Fruit fly (Drosophila melanogaster) whole organism, wandering third instar larva: ENCODE measurements around the gene Pex2.

Source experiments
- CG32264 ChIP-seq: fragments of 200-800 bp; sonication (Bioruptor generic); optimal IDR thresholded peaks from 2 replicates; lab custom pipeline; 2016; ENCODE audit warnings: missing biosample characterization, missing genetic modification characterization
- CG9705 ChIP-seq: fragments of 200-800 bp; sonication (Bioruptor generic); optimal IDR thresholded peaks from 2 replicates; lab custom pipeline; 2018; ENCODE audit warnings: missing biosample characterization, mild to moderate bottlenecking, missing genetic modification characterization
- CrebA ChIP-seq: fragments of 200-800 bp; sonication (Bioruptor generic); optimal IDR thresholded peaks from 2 replicates; lab custom pipeline; 2016; ENCODE audit warnings: missing biosample characterization, mild to moderate bottlenecking, missing genetic modification characterization, borderline replicate concordance
- Dfd ChIP-seq: fragments of >200 bp; optimal IDR thresholded peaks from 2 replicates; lab custom pipeline; 2017; ENCODE audit warnings: missing biosample characterization, missing genetic modification characterization
- Dif ChIP-seq: fragments of 200-275, 200-300 bp; sonication (Bioruptor generic); optimal IDR thresholded peaks from 2 replicates; lab custom pipeline; 2018; ENCODE audit warnings: missing biosample characterization, missing genetic modification characterization; ENCODE audit not compliant: partially characterized antibody
- HLH106 ChIP-seq: fragments of 200-800 bp; optimal IDR thresholded peaks from 3 replicates; lab custom pipeline; 2019; ENCODE audit warnings: missing biosample characterization, mild to moderate bottlenecking, missing genetic modification characterization, moderate library complexity
- Hnf4 ChIP-seq: fragments of 200-800 bp; sonication (Bioruptor generic); optimal IDR thresholded peaks from 2 replicates; lab custom pipeline; 2016; ENCODE audit warnings: missing biosample characterization, mild to moderate bottlenecking, missing genetic modification characterization
- Hr78 ChIP-seq: fragments of >200 bp; optimal IDR thresholded peaks from 2 replicates; lab custom pipeline; 2017; ENCODE audit warnings: missing biosample characterization, missing genetic modification characterization
- Jra ChIP-seq: sonication (Bioruptor generic); optimal IDR thresholded peaks from 2 replicates; lab custom pipeline; 2016; ENCODE audit warnings: missing biosample characterization, missing genetic modification characterization
- Mio ChIP-seq: sonication (Bioruptor generic); optimal IDR thresholded peaks from 2 replicates; lab custom pipeline; 2016; ENCODE audit warnings: missing biosample characterization, missing genetic modification characterization
- Myc ChIP-seq: fragments of >200 bp; optimal IDR thresholded peaks from 2 replicates; lab custom pipeline; 2017
- N ChIP-seq: fragments of >200 bp; optimal IDR thresholded peaks from 2 replicates; lab custom pipeline; 2018; ENCODE audit warnings: missing biosample characterization, missing external identifiers, missing genetic modification characterization
- OdsH ChIP-seq: fragments of 200-800 bp; sonication (Bioruptor generic); optimal IDR thresholded peaks from 2 replicates; lab custom pipeline; 2016; ENCODE audit warnings: missing biosample characterization, mild to moderate bottlenecking, missing genetic modification characterization
- Rel ChIP-seq, 2 experiments: fragments of 200-800 bp; sonication (Bioruptor generic) in 1 of 2; optimal IDR thresholded peaks; 2 replicates in 1 of 2; 3 replicates in 1 of 2; lab custom pipeline; 2016 to 2019; ENCODE audit warnings: mild to moderate bottlenecking in 2 of 2, missing biosample characterization in 2 of 2, missing genetic modification characterization in 2 of 2, moderate library complexity in 1 of 2
- Sp1 ChIP-seq: fragments of 200-800 bp; sonication (Bioruptor generic); optimal IDR thresholded peaks from 3 replicates; lab custom pipeline; 2019; ENCODE audit warnings: missing biosample characterization, mild to moderate bottlenecking, missing genetic modification characterization, moderate library complexity
- Vsx2 ChIP-seq: fragments of 200-300, 225-300 bp; sonication (Bioruptor generic); optimal IDR thresholded peaks from 2 replicates; lab custom pipeline; 2018; ENCODE audit warnings: missing biosample characterization, missing genetic modification characterization; ENCODE audit not compliant: partially characterized antibody
- br ChIP-seq: fragments of 200-800 bp; sonication (Bioruptor generic); optimal IDR thresholded peaks from 2 replicates; lab custom pipeline; 2016; ENCODE audit warnings: missing biosample characterization, missing genetic modification characterization
- brk ChIP-seq: fragments of 200-800 bp; sonication (Bioruptor generic); optimal IDR thresholded peaks from 2 replicates; lab custom pipeline; 2016; ENCODE audit warnings: missing biosample characterization, mild to moderate bottlenecking, missing genetic modification characterization
- dl ChIP-seq, 2 experiments: fragments of 175-275, 200-275 bp in 1 of 2; fragments of 200-275 bp in 1 of 2; sonication (Bioruptor generic); optimal IDR thresholded peaks; lab custom pipeline; 2018; ENCODE audit warnings: mild to moderate bottlenecking in 2 of 2, missing biosample characterization in 2 of 2, missing genetic modification characterization in 2 of 2, moderate library complexity in 2 of 2; ENCODE audit not compliant: partially characterized antibody in 2 of 2, insufficient read depth in 1 of 2
- dmrt93B ChIP-seq: fragments of 200-800 bp; sonication (Bioruptor generic); optimal IDR thresholded peaks from 2 replicates; lab custom pipeline; 2018; ENCODE audit warnings: missing biosample characterization, mild to moderate bottlenecking, missing genetic modification characterization
- dsf ChIP-seq: sonication (Bioruptor generic); optimal IDR thresholded peaks from 2 replicates; lab custom pipeline; 2016; ENCODE audit warnings: missing biosample characterization, missing genetic modification characterization, borderline replicate concordance
- ey ChIP-seq: fragments of 200-800 bp; sonication (Bioruptor generic); optimal IDR thresholded peaks from 2 replicates; lab custom pipeline; 2016; ENCODE audit warnings: missing biosample characterization, missing genetic modification characterization
- foxo ChIP-seq, 2 experiments: fragments of 200-800 bp; sonication (Bioruptor generic); optimal IDR thresholded peaks; 2 replicates in 1 of 2; 3 replicates in 1 of 2; lab custom pipeline; 2016 to 2017; ENCODE audit warnings: missing biosample characterization in 2 of 2, missing genetic modification characterization in 2 of 2
- fru ChIP-seq: fragments of 200-800 bp; sonication (Bioruptor generic); optimal IDR thresholded peaks from 3 replicates; lab custom pipeline; 2016; ENCODE audit warnings: missing biosample characterization, mild to moderate bottlenecking, missing genetic modification characterization
- h ChIP-seq: fragments of 200-800 bp; sonication (Bioruptor generic); optimal IDR thresholded peaks from 3 replicates; lab custom pipeline; 2016; ENCODE audit warnings: missing biosample characterization, mild to moderate bottlenecking, missing genetic modification characterization
- jim ChIP-seq: fragments of 175-275, 200-325 bp; sonication (Bioruptor generic); optimal IDR thresholded peaks from 2 replicates; lab custom pipeline; 2016; ENCODE audit warnings: missing biosample characterization, mild to moderate bottlenecking, missing genetic modification characterization
- lola ChIP-seq: fragments of >200 bp; optimal IDR thresholded peaks from 2 replicates; lab custom pipeline; 2017; ENCODE audit warnings: missing biosample characterization, missing genetic modification characterization
- pan ChIP-seq: fragments of >200 bp; optimal IDR thresholded peaks from 2 replicates; lab custom pipeline; 2017
- psq ChIP-seq: fragments of 200-800 bp; sonication (Bioruptor generic); optimal IDR thresholded peaks from 3 replicates; lab custom pipeline; 2017; ENCODE audit warnings: missing biosample characterization, mild to moderate bottlenecking, missing genetic modification characterization, moderate library complexity
- sv ChIP-seq: fragments of 200-800 bp; sonication (Bioruptor generic); optimal IDR thresholded peaks from 3 replicates; lab custom pipeline; 2016; ENCODE audit warnings: missing biosample characterization, missing genetic modification characterization
- tai ChIP-seq: sonication (Bioruptor generic); optimal IDR thresholded peaks from 2 replicates; lab custom pipeline; 2016; ENCODE audit warnings: missing biosample characterization, missing genetic modification characterization
- usp ChIP-seq: fragments of >200 bp; optimal IDR thresholded peaks from 2 replicates; lab custom pipeline; 2017; ENCODE audit warnings: missing biosample characterization, missing genetic modification characterization
- woc ChIP-seq: sonication (Bioruptor generic); optimal IDR thresholded peaks from 2 replicates; lab custom pipeline; 2016; ENCODE audit warnings: missing biosample characterization, mild to moderate bottlenecking, missing genetic modification characterization

Gene Pex2

dm6 chr3L:8320105-8320813 lies 18.6 kb upstream of the Pex2 start, which contains the start of gene CG13670:
TSS of gene CG13670 (plus strand) at chr3L:8320763.
- TF ChIP-seq HLH106: peak; percentile 28
- TF ChIP-seq br (GFP tag; lab: Kevin White, UChicago): no peak
- TF ChIP-seq N (GFP tag; lab: Kevin White, UChicago): no peak
- peak; percentile 37 for TF ChIP-seq h (GFP tag; lab: Kevin White, UChicago)
- peak; percentile 8 for TF ChIP-seq dmrt93B (GFP tag; lab: Kevin White, UChicago)
- no peak for TF ChIP-seq brk (GFP tag; lab: Kevin White, UChicago)
- TF ChIP-seq fru (GFP tag; lab: Kevin White, UChicago): no peak

DNA sequence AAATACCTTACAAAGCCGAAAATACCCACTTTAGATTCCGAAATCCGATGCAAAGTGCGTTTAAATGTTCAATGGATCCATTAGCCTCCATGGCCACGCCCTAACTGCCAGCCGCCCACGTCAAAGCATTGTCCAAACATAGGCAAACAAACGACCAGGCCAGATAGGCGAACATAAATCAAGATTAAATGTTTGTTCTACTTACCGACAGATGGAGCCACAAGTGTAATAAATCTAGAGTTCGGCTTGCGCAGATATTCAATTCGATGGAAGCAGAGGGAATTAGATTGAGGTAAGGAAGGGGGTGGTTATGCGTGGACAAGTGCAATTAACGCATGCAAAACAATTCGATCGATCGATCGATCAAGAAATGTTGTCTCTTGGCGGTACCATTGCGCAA lies 15.0 kb upstream of the Pex2 start:
- TF ChIP-seq Mio (GFP tag; lab: Kevin White, UChicago) (no peak), Dif (no peak), ey (GFP tag; lab: Kevin White, UChicago) (no peak), Sp1 (GFP tag; lab: Kevin White, UChicago) (no peak), psq (GFP tag; lab: Kevin White, UChicago) (no peak), CG32264 (GFP tag; lab: Kevin White, UChicago) (no peak), sv (GFP tag; lab: Kevin White, UChicago) (no peak), usp (GFP tag; lab: Kevin White, UChicago) (no peak), tai (GFP tag; lab: Kevin White, UChicago) (no peak), fru (GFP tag; lab: Kevin White, UChicago) (no peak), N (GFP tag; lab: Kevin White, UChicago) (no peak), Hr78 (GFP tag; lab: Kevin White, UChicago) (no peak), CrebA (GFP tag; lab: Kevin White, UChicago) (no peak)

dm6 chr3L:8325559-8325958 lies 13.3 kb upstream of the Pex2 start, which contains the start of gene CG34461:
TSS of gene CG34461 (plus strand) at chr3L:8325859.
- no peak for TF ChIP-seq Hnf4 (GFP tag; lab: Kevin White, UChicago)
- no peak for TF ChIP-seq CrebA (GFP tag; lab: Kevin White, UChicago)
- no peak for TF ChIP-seq woc (GFP tag; lab: Kevin White, UChicago)
- TF ChIP-seq Dfd (GFP tag; lab: Kevin White, UChicago): no peak
- TF ChIP-seq Hr78 (GFP tag; lab: Kevin White, UChicago): no peak
- no peak for TF ChIP-seq h (GFP tag; lab: Kevin White, UChicago)
- no peak for TF ChIP-seq Myc (lab: Kevin White, UChicago)
- TF ChIP-seq OdsH (GFP tag; lab: Kevin White, UChicago): no peak
- TF ChIP-seq Sp1 (GFP tag; lab: Kevin White, UChicago): no peak
- TF ChIP-seq Jra (GFP tag; lab: Kevin White, UChicago): no peak
- TF ChIP-seq ey (GFP tag; lab: Kevin White, UChicago): no peak
- TF ChIP-seq tai (GFP tag; lab: Kevin White, UChicago): no peak
- no peak for TF ChIP-seq Mio (GFP tag; lab: Kevin White, UChicago)
- TF ChIP-seq N (GFP tag; lab: Kevin White, UChicago): no peak
- no peak for TF ChIP-seq Vsx2 (GFP tag; lab: Kevin White, UChicago)
- TF ChIP-seq lola (GFP tag; lab: Kevin White, UChicago): no peak
- TF ChIP-seq Rel (GFP tag; optimal IDR thresholded peaks at IDR 0.05; lab: Kevin White, UChicago): no peak
- no peak for TF ChIP-seq Rel (tag; optimal IDR thresholded peaks at IDR 0.05; lab: Kevin White, UChicago)
- TF ChIP-seq pan (lab: Kevin White, UChicago): no peak
- no peak for TF ChIP-seq dl (GFP tag; optimal IDR thresholded peaks at IDR 0.05; lab: Kevin White, UChicago; ENCODE audit: insufficient read depth in 1 of 2, partially characterized antibody in 2 of 2)

dm6 chr3L:8328283-8328682 lies 10.6 kb upstream of the Pex2 start, which contains the start of gene CG34462:
TSS of gene CG34462 (plus strand) at chr3L:8328583.
- TF ChIP-seq dmrt93B (GFP tag; lab: Kevin White, UChicago) (no peak), Dif (no peak), CG9705 (no peak), Hr78 (GFP tag; lab: Kevin White, UChicago) (no peak), dsf (GFP tag; lab: Kevin White, UChicago) (no peak), HLH106 (no peak), Jra (GFP tag; lab: Kevin White, UChicago) (no peak), N (GFP tag; lab: Kevin White, UChicago) (no peak), foxo (GFP tag; optimal IDR thresholded peaks at IDR 0.05; lab: Kevin White, UChicago) (no peak), fru (GFP tag; lab: Kevin White, UChicago) (no peak), jim (GFP tag; lab: Kevin White, UChicago) (no peak), usp (GFP tag; lab: Kevin White, UChicago) (no peak), CG32264 (GFP tag; lab: Kevin White, UChicago) (no peak), sv (GFP tag; lab: Kevin White, UChicago) (no peak), Dfd (GFP tag; lab: Kevin White, UChicago) (no peak), br (GFP tag; lab: Kevin White, UChicago) (no peak), brk (GFP tag; lab: Kevin White, UChicago) (no peak)
